Fruit fly (Drosophila melanogaster): Measurements from ENCODE around the gene Gr21a.

Gr21a gene

dm6 chr2L:780182-780581 lies at the start of gene Gr21a:
TSS of gene Gr21a (plus strand) at chr2L:780482.
- no peak for TF ChIP-seq CG4496 (GFP tag; IDR thresholded peaks at IDR 0.05)

- TF ChIP-seq CG8301 (tag; optimal IDR thresholded peaks at IDR 0.05) (peak; percentile 36), CG10348 (GFP tag; IDR thresholded peaks at IDR 0.05) (no peak), CG34367 (tag; optimal IDR thresholded peaks at IDR 0.05) (no peak), rn (GFP tag; IDR thresholded peaks at IDR 0.05) (no peak), CG17806 (tag; optimal IDR thresholded peaks at IDR 0.05) (no peak), EcR (GFP tag; optimal IDR thresholded peaks at IDR 0.05) (no peak), CG13204 (GFP tag; optimal IDR thresholded peaks at IDR 0.05) (no peak), CG12605 (GFP tag; IDR thresholded peaks at IDR 0.05) (no peak), Snoo (tag; optimal IDR thresholded peaks at IDR 0.05) (no peak), CG8159 (tag; optimal IDR thresholded peaks at IDR 0.05) (no peak), Pif1A (GFP tag; optimal IDR thresholded peaks at IDR 0.05) (no peak), gl (tag; optimal IDR thresholded peaks at IDR 0.05) (no peak), fd96Ca (GFP tag; IDR thresholded peaks at IDR 0.05) (no peak), CG14655 (GFP tag; optimal IDR thresholded peaks at IDR 0.05) (peak; percentile 51)
Observed at dm6 chr2L:732105-732504, 48.2 kb upstream of the Gr21a start.

- TF ChIP-seq CG32121 (GFP tag; IDR thresholded peaks at IDR 0.05) (no peak; the same call in 1 of the 2 replicates), CG17806 (tag; optimal IDR thresholded peaks at IDR 0.05) (no peak), Pif1B (GFP tag; optimal IDR thresholded peaks at IDR 0.05) (no peak), Snoo (tag; optimal IDR thresholded peaks at IDR 0.05) (no peak), CG4496 (GFP tag; IDR thresholded peaks at IDR 0.05) (peak; percentile 78), Ets98B (GFP tag; IDR thresholded peaks at IDR 0.05) (peak; percentile 72), CG8159 (tag; optimal IDR thresholded peaks at IDR 0.05) (no peak), CG8301 (tag; optimal IDR thresholded peaks at IDR 0.05) (peak; percentile 77), CG12605 (GFP tag; IDR thresholded peaks at IDR 0.05) (no peak), CG14655 (GFP tag; optimal IDR thresholded peaks at IDR 0.05) (peak; percentile 80), EcR (GFP tag; optimal IDR thresholded peaks at IDR 0.05) (no peak), CG13204 (GFP tag; optimal IDR thresholded peaks at IDR 0.05) (no peak), rn (GFP tag; IDR thresholded peaks at IDR 0.05) (no peak), CG15710 (tag; optimal IDR thresholded peaks at IDR 0.05) (no peak), Pif1A (GFP tag; optimal IDR thresholded peaks at IDR 0.05) (no peak), fd96Ca (GFP tag; IDR thresholded peaks at IDR 0.05) (peak; percentile 58; the same call in 2 of the 3 replicates), CG9948 (tag; optimal IDR thresholded peaks at IDR 0.05) (no peak), CG10348 (GFP tag; IDR thresholded peaks at IDR 0.05) (no peak), CG34367 (tag; optimal IDR thresholded peaks at IDR 0.05) (no peak), gl (tag; optimal IDR thresholded peaks at IDR 0.05) (no peak), D1 (tag; optimal IDR thresholded peaks at IDR 0.05) (no peak)
Observed at dm6 chr2L:734120-734519, 46.2 kb upstream of the Gr21a start.

- TF ChIP-seq CG34367 (tag; optimal IDR thresholded peaks at IDR 0.05) = no peak
- no peak for TF ChIP-seq CG14655 (GFP tag; optimal IDR thresholded peaks at IDR 0.05)
- TF ChIP-seq CG32121 (GFP tag; IDR thresholded peaks at IDR 0.05) = 0 out of 2 replicates have a peak, but pooled peaks have one; percentile 28
- no peak for TF ChIP-seq gl (tag; optimal IDR thresholded peaks at IDR 0.05)
- peak; percentile 52; the same call in 2 of the 3 replicates for TF ChIP-seq CG4496 (GFP tag; IDR thresholded peaks at IDR 0.05)
- TF ChIP-seq Ets98B (GFP tag; IDR thresholded peaks at IDR 0.05) = 0 out of 2 replicates have a peak, but pooled peaks have one; percentile 23
- TF ChIP-seq CG17806 (tag; optimal IDR thresholded peaks at IDR 0.05) = no peak
Observed at dm6 chr2L:735772-736171, 44.5 kb upstream of the Gr21a start.

dm6 chr2L:740031-740430 lies 40.3 kb upstream of the Gr21a start:
- TF ChIP-seq D1 (tag; optimal IDR thresholded peaks at IDR 0.05) = peak; percentile 15
- no peak for TF ChIP-seq Pif1B (GFP tag; optimal IDR thresholded peaks at IDR 0.05)

- TF ChIP-seq CG34367 (tag; optimal IDR thresholded peaks at IDR 0.05) (no peak), CG4496 (GFP tag; IDR thresholded peaks at IDR 0.05) (no peak), CG32121 (GFP tag; IDR thresholded peaks at IDR 0.05) (no peak), Pif1B (GFP tag; optimal IDR thresholded peaks at IDR 0.05) (no peak), EcR (GFP tag; optimal IDR thresholded peaks at IDR 0.05) (no peak), fd96Ca (GFP tag; IDR thresholded peaks at IDR 0.05) (no peak), Ets98B (GFP tag; IDR thresholded peaks at IDR 0.05) (no peak), CG10348 (GFP tag; IDR thresholded peaks at IDR 0.05) (no peak), CG12605 (GFP tag; IDR thresholded peaks at IDR 0.05) (no peak), D1 (tag; optimal IDR thresholded peaks at IDR 0.05) (no peak), rn (GFP tag; IDR thresholded peaks at IDR 0.05) (no peak), CG13204 (GFP tag; optimal IDR thresholded peaks at IDR 0.05) (no peak), Snoo (tag; optimal IDR thresholded peaks at IDR 0.05) (no peak), CG15710 (tag; optimal IDR thresholded peaks at IDR 0.05) (no peak), CG17806 (tag; optimal IDR thresholded peaks at IDR 0.05) (no peak), CG14655 (GFP tag; optimal IDR thresholded peaks at IDR 0.05) (no peak), CG8159 (tag; optimal IDR thresholded peaks at IDR 0.05) (no peak), CG9948 (tag; optimal IDR thresholded peaks at IDR 0.05) (no peak), CG8301 (tag; optimal IDR thresholded peaks at IDR 0.05) (no peak)
Observed at dm6 chr2L:744295-744694, 36.0 kb upstream of the Gr21a start, which contains the start of gene Eaat2. TSS of gene Eaat2 (minus strand) at chr2L:744395.

- TF ChIP-seq CG4496 (GFP tag; IDR thresholded peaks at IDR 0.05) = peak; percentile 35; the same call in 1 of the 3 replicates
- no peak for TF ChIP-seq CG15710 (tag; optimal IDR thresholded peaks at IDR 0.05)
- no peak for TF ChIP-seq Pif1B (GFP tag; optimal IDR thresholded peaks at IDR 0.05)
- no peak for TF ChIP-seq CG9948 (tag; optimal IDR thresholded peaks at IDR 0.05)
- 0 out of 2 replicates have a peak, but pooled peaks have one; percentile 17 for TF ChIP-seq CG32121 (GFP tag; IDR thresholded peaks at IDR 0.05)
- peak; percentile 6 for TF ChIP-seq CG8301 (tag; optimal IDR thresholded peaks at IDR 0.05)
- 0 out of 2 replicates have a peak, but pooled peaks have one; percentile 22 for TF ChIP-seq CG12605 (GFP tag; IDR thresholded peaks at IDR 0.05)
- no peak for TF ChIP-seq Snoo (tag; optimal IDR thresholded peaks at IDR 0.05)
- TF ChIP-seq CG34367 (tag; optimal IDR thresholded peaks at IDR 0.05) = no peak
- TF ChIP-seq CG8159 (tag; optimal IDR thresholded peaks at IDR 0.05) = no peak
- TF ChIP-seq rn (GFP tag; IDR thresholded peaks at IDR 0.05) = no peak
- no peak for TF ChIP-seq CG13204 (GFP tag; optimal IDR thresholded peaks at IDR 0.05)
- TF ChIP-seq CG14655 (GFP tag; optimal IDR thresholded peaks at IDR 0.05) = peak; percentile 35
- no peak for TF ChIP-seq Pif1A (GFP tag; optimal IDR thresholded peaks at IDR 0.05)
- TF ChIP-seq fd96Ca (GFP tag; IDR thresholded peaks at IDR 0.05) = peak; percentile 31; the same call in 1 of the 3 replicates
- TF ChIP-seq gl (tag; optimal IDR thresholded peaks at IDR 0.05) = no peak
- no peak; the same call in 1 of the 2 replicates for TF ChIP-seq Ets98B (GFP tag; IDR thresholded peaks at IDR 0.05)
- TF ChIP-seq EcR (GFP tag; optimal IDR thresholded peaks at IDR 0.05) = no peak
- no peak for TF ChIP-seq D1 (tag; optimal IDR thresholded peaks at IDR 0.05)
- no peak for TF ChIP-seq CG10348 (GFP tag; IDR thresholded peaks at IDR 0.05)
- no peak for TF ChIP-seq CG17806 (tag; optimal IDR thresholded peaks at IDR 0.05)
Observed at dm6 chr2L:745785-746184, 34.5 kb upstream of the Gr21a start.

Data from whole organism, pupa.